Fruit fly (Drosophila melanogaster) whole organism, embryonic: Measurements from ENCODE around the gene bab2.

ENCODE experiments used
- Abd-B ChIP-seq: fragments of 200-800 bp; sonication (Bioruptor generic); optimal IDR thresholded peaks from 2 replicates; lab custom pipeline; 2018; ENCODE audit warnings: missing biosample characterization, mild to moderate bottlenecking, missing genetic modification characterization, moderate library complexity
- Bdp1 ChIP-seq: fragments of 200-800 bp; sonication (Bioruptor generic); optimal IDR thresholded peaks from 3 replicates; lab custom pipeline; 2016; ENCODE audit warnings: missing biosample characterization, missing genetic modification characterization
- Bteb2 ChIP-seq: fragments of 200-800 bp; sonication (Bioruptor generic); optimal IDR thresholded peaks from 2 replicates; lab custom pipeline; 2016; ENCODE audit warnings: missing biosample characterization, missing genetic modification characterization
- CG10267 ChIP-seq: fragments of 200-800 bp; sonication (Bioruptor generic); optimal IDR thresholded peaks from 2 replicates; lab custom pipeline; 2018; ENCODE audit warnings: missing biosample characterization, mild to moderate bottlenecking, missing genetic modification characterization, moderate library complexity
- CG11723 ChIP-seq: fragments of 200-800 bp; sonication (Bioruptor generic); optimal IDR thresholded peaks from 2 replicates; lab custom pipeline; 2017; ENCODE audit warnings: missing biosample characterization, mild to moderate bottlenecking, missing genetic modification characterization
- CG12391 ChIP-seq: fragments of 200-800 bp; sonication (Bioruptor generic); optimal IDR thresholded peaks from 3 replicates; lab custom pipeline; 2018; ENCODE audit warnings: missing biosample characterization, mild to moderate bottlenecking, missing genetic modification characterization, moderate library complexity
- CG13775 ChIP-seq: fragments of 200-800 bp; sonication (Bioruptor generic); optimal IDR thresholded peaks from 3 replicates; lab custom pipeline; 2017; ENCODE audit warnings: missing biosample characterization, mild to moderate bottlenecking, missing genetic modification characterization
- CG14014 ChIP-seq: fragments of 200-800 bp; sonication (Bioruptor generic); IDR thresholded peaks from 2 replicates; pipeline ENCODE4 v1.3.6; 2022; ENCODE audit warnings: missing biosample characterization, missing genetic modification characterization
- CG15514 ChIP-seq: fragments of 200-800 bp; sonication (Bioruptor generic); optimal IDR thresholded peaks from 3 replicates; lab custom pipeline; 2017; ENCODE audit warnings: missing biosample characterization, missing genetic modification characterization, mild to moderate bottlenecking, moderate library complexity, missing genetic modification reagents
- CG17385 ChIP-seq: fragments of 200-800 bp; sonication (Bioruptor generic); optimal IDR thresholded peaks from 3 replicates; lab custom pipeline; 2018; ENCODE audit warnings: missing biosample characterization, mild to moderate bottlenecking, missing genetic modification characterization
- CG18262 ChIP-seq: fragments of 200-800 bp; optimal IDR thresholded peaks from 3 replicates; lab custom pipeline; 2019; ENCODE audit warnings: missing biosample characterization, mild to moderate bottlenecking, missing genetic modification characterization, moderate library complexity
- CG18476 ChIP-seq: fragments of 200-800 bp; sonication (Bioruptor generic); optimal IDR thresholded peaks from 2 replicates; lab custom pipeline; 2016; ENCODE audit warnings: missing biosample characterization, mild to moderate bottlenecking, missing genetic modification characterization
- CG2129 ChIP-seq: fragments of 200-800 bp; sonication (Bioruptor generic); IDR thresholded peaks from 2 replicates; pipeline ENCODE4 v1.3.6; 2022; ENCODE audit warnings: missing biosample characterization, missing genetic modification characterization; ENCODE audit not compliant: partially characterized antibody
- CG3995 ChIP-seq: fragments of 200-800 bp; sonication (Bioruptor generic); optimal IDR thresholded peaks from 3 replicates; lab custom pipeline; 2016; ENCODE audit warnings: missing biosample characterization, missing genetic modification characterization
- CG4730 ChIP-seq: fragments of 200-800 bp; sonication (Bioruptor generic); IDR thresholded peaks from 2 replicates; pipeline ENCODE4 v1.3.6; 2022; ENCODE audit warnings: missing biosample characterization, missing genetic modification characterization
- CG7271 ChIP-seq: fragments of 200-800 bp; sonication (Bioruptor generic); optimal IDR thresholded peaks from 2 replicates; lab custom pipeline; 2018; ENCODE audit warnings: missing biosample characterization, mild to moderate bottlenecking, missing genetic modification characterization, moderate library complexity
- Dbx ChIP-seq: fragments of 200-800 bp; sonication (Bioruptor generic); IDR thresholded peaks from 3 replicates; pipeline ENCODE4 v1.3.6; 2022; ENCODE audit warnings: missing biosample characterization, missing genetic modification characterization
- GATAe ChIP-seq: fragments of 200-800 bp; sonication (Bioruptor generic); conservative IDR thresholded peaks from 2 replicates; pipeline ENCODE4 v1.3.6; 2022; ENCODE audit warnings: missing biosample characterization, missing genetic modification characterization
- HLH3B ChIP-seq: fragments of 200-800 bp; sonication (Bioruptor generic); IDR thresholded peaks from 2 replicates; pipeline ENCODE4 v1.3.6; 2022; ENCODE audit warnings: missing biosample characterization, missing genetic modification characterization
- Mrtf ChIP-seq: fragments of 200-800 bp; sonication (Bioruptor generic); IDR thresholded peaks from 3 replicates; pipeline ENCODE4 v1.3.6; 2022; ENCODE audit warnings: missing biosample characterization, missing genetic modification characterization
- NC2α ChIP-seq: fragments of 200-800 bp; sonication (Bioruptor generic); optimal IDR thresholded peaks from 2 replicates; lab custom pipeline; 2016; ENCODE audit warnings: missing biosample characterization, missing genetic modification characterization
- NFAT ChIP-seq: fragments of 200-800 bp; sonication (Bioruptor generic); IDR thresholded peaks from 2 replicates; pipeline ENCODE4 v1.3.6; 2022; ENCODE audit warnings: missing biosample characterization, missing genetic modification characterization
- Six4 ChIP-seq: fragments of 200-800 bp; sonication (Bioruptor generic); optimal IDR thresholded peaks from 2 replicates; lab custom pipeline; 2016; ENCODE audit warnings: missing biosample characterization, missing genetic modification characterization
- Sox102F ChIP-seq: fragments of 200-800 bp; sonication (Bioruptor generic); optimal IDR thresholded peaks from 2 replicates; lab custom pipeline; 2018; ENCODE audit warnings: missing biosample characterization, mild to moderate bottlenecking, missing genetic modification characterization, moderate library complexity
- Taf1 ChIP-seq: fragments of 200-800 bp; sonication (Bioruptor generic); IDR thresholded peaks from 2 replicates; pipeline ENCODE4 v1.3.6; 2022; ENCODE audit warnings: missing biosample characterization, missing genetic modification characterization
- Tbp ChIP-seq: fragments of >200 bp; optimal IDR thresholded peaks from 2 replicates; lab custom pipeline; 2018; ENCODE audit warnings: missing biosample characterization, missing genetic modification characterization
- Vsx1 ChIP-seq: fragments of 200-800 bp; sonication (Bioruptor generic); optimal IDR thresholded peaks from 2 replicates; lab custom pipeline; 2017; ENCODE audit warnings: missing biosample characterization, mild to moderate bottlenecking, missing genetic modification characterization, missing genetic modification reagents
- bbx ChIP-seq: fragments of 200-800 bp; sonication (Bioruptor generic); IDR thresholded peaks from 2 replicates; pipeline ENCODE4 v1.3.6; 2022; ENCODE audit warnings: missing biosample characterization, missing genetic modification characterization; ENCODE audit not compliant: partially characterized antibody
- bsh ChIP-seq, 2 experiments: fragments of 200-800 bp; sonication (Bioruptor generic); optimal IDR thresholded peaks; 2 replicates each; lab custom pipeline; 2017 to 2018; ENCODE audit warnings: mild to moderate bottlenecking in 2 of 2, missing biosample characterization in 2 of 2, missing genetic modification characterization in 2 of 2, moderate library complexity in 1 of 2
- cas ChIP-seq: fragments of 200-800 bp; sonication (Bioruptor generic); IDR thresholded peaks from 2 replicates; pipeline ENCODE4 v1.3.6; 2022; ENCODE audit warnings: missing biosample characterization, missing genetic modification characterization
- chm ChIP-seq: fragments of 200-800 bp; sonication (Bioruptor generic); IDR thresholded peaks from 2 replicates; pipeline ENCODE4 v1.3.6; 2022; ENCODE audit warnings: missing biosample characterization, missing genetic modification characterization
- emc ChIP-seq: fragments of 200-800 bp; sonication (Bioruptor generic); optimal IDR thresholded peaks from 2 replicates; lab custom pipeline; 2016; ENCODE audit warnings: missing biosample characterization, missing genetic modification characterization
- en ChIP-seq: fragments of 200-800 bp; sonication (Bioruptor generic); optimal IDR thresholded peaks from 2 replicates; lab custom pipeline; 2016; ENCODE audit warnings: missing biosample characterization, missing genetic modification characterization
- gcm ChIP-seq: fragments of 200-800 bp; sonication (Bioruptor generic); optimal IDR thresholded peaks from 2 replicates; lab custom pipeline; 2019; ENCODE audit warnings: missing biosample characterization, mild to moderate bottlenecking, missing genetic modification characterization, moderate library complexity
- gt ChIP-seq: fragments of 200-800 bp; sonication (Bioruptor generic); IDR thresholded peaks from 2 replicates; pipeline ENCODE4 v1.3.6; 2022; ENCODE audit warnings: missing biosample characterization, missing genetic modification characterization
- her ChIP-seq: fragments of 200-800 bp; sonication (Bioruptor generic); optimal IDR thresholded peaks from 2 replicates; lab custom pipeline; 2016; ENCODE audit warnings: missing biosample characterization, missing genetic modification characterization
- kni ChIP-seq: fragments of 200-800 bp; sonication (Bioruptor generic); optimal IDR thresholded peaks from 3 replicates; lab custom pipeline; 2017; ENCODE audit warnings: mild to moderate bottlenecking, missing biosample characterization, missing genetic modification reagents, missing genetic modification characterization
- lilli ChIP-seq: fragments of 200-800 bp; sonication (Bioruptor generic); optimal IDR thresholded peaks from 3 replicates; lab custom pipeline; 2016; ENCODE audit warnings: missing biosample characterization, missing genetic modification characterization
- mld ChIP-seq: fragments of 200-800 bp; sonication (Bioruptor generic); IDR thresholded peaks from 3 replicates; pipeline ENCODE4 v1.3.6; 2022; ENCODE audit warnings: missing biosample characterization, missing genetic modification characterization; ENCODE audit not compliant: partially characterized antibody
- oc ChIP-seq: fragments of 200-800 bp; sonication (Bioruptor generic); optimal IDR thresholded peaks from 2 replicates; lab custom pipeline; 2018; ENCODE audit warnings: missing biosample characterization, mild to moderate bottlenecking, missing genetic modification characterization, moderate library complexity
- pan ChIP-seq, 4 experiments: fragments of >200 bp in 3 of 4; fragments of 200-800 bp in 1 of 4; sonication (Bioruptor generic) in 1 of 4; optimal IDR thresholded peaks in 3 of 4; IDR thresholded peaks in 1 of 4; 2 replicates each; pipeline versions ENCODE4 v1.3.6 to Lab custom; 2017 to 2022; ENCODE audit warnings: missing biosample characterization in 2 of 4, missing genetic modification characterization in 2 of 4, mixed read lengths in 1 of 4
- pros ChIP-seq: fragments of 200-800 bp; sonication (Bioruptor generic); optimal IDR thresholded peaks from 3 replicates; lab custom pipeline; 2019; ENCODE audit warnings: missing biosample characterization, mild to moderate bottlenecking, missing genetic modification characterization, moderate library complexity
- salm ChIP-seq: fragments of 200-800 bp; sonication (Bioruptor generic); optimal IDR thresholded peaks from 2 replicates; lab custom pipeline; 2018; ENCODE audit warnings: missing biosample characterization, mild to moderate bottlenecking, missing genetic modification characterization
- sisA ChIP-seq: fragments of 200-800 bp; sonication (Bioruptor generic); IDR thresholded peaks from 2 replicates; pipeline ENCODE4 v1.3.6; 2022; ENCODE audit warnings: missing biosample characterization, missing genetic modification characterization
- slbo ChIP-seq: fragments of 200-800 bp; sonication (Bioruptor generic); IDR thresholded peaks from 2 replicates; pipeline ENCODE4 v1.3.6; 2022; ENCODE audit warnings: missing biosample characterization, missing genetic modification characterization
- vnd ChIP-seq: fragments of 200-800 bp; sonication (Bioruptor generic); IDR thresholded peaks from 3 replicates; pipeline ENCODE4 v1.3.6; 2022; ENCODE audit warnings: missing biosample characterization, missing genetic modification characterization; ENCODE audit not compliant: partially characterized antibody
- wor ChIP-seq: fragments of 200-800 bp; sonication (Bioruptor generic); IDR thresholded peaks from 2 replicates; pipeline ENCODE4 v1.3.6; 2022; ENCODE audit warnings: missing biosample characterization, missing genetic modification characterization

Gene bab2

dm6 chr3L:1204674-1205547 lies 27.8 kb upstream of the bab2 start, which contains the start of gene CG9119 (continued):
- TF ChIP-seq bbx (GFP tag; lab: Robert Waterston, UW) (no peak), CG7271 (no peak), Abd-B (peak; percentile 54), CG15514 (GFP tag; lab: Kevin White, UChicago) (peak; percentile 28), chm (peak; percentile 13; the same call in 1 of the 2 replicates), wor (GFP tag; lab: Robert Waterston, UW) (peak; percentile 44; the same call in 1 of the 2 replicates), CG10267 (tag; lab: Kevin White, UChicago) (peak; percentile 25), CG11723 (GFP tag; lab: Kevin White, UChicago) (peak; percentile 37), oc (tag; lab: Kevin White, UChicago) (peak; percentile 40), Six4 (GFP tag; lab: Kevin White, UChicago) (peak; percentile 54), CG4730 (GFP tag; lab: Robert Waterston, UW) (0 out of 2 replicates have a peak, but pooled peaks have one; percentile 36), en (GFP tag; lab: Kevin White, UChicago) (no peak), CG3995 (GFP tag; lab: Kevin White, UChicago) (peak; percentile 40), vnd (GFP tag; lab: Robert Waterston, UW) (no peak), Taf1 (peak; percentile 32; the same call in 1 of the 2 replicates), mld (GFP tag; lab: Robert Waterston, UW) (no peak), gt (GFP tag; lab: Robert Waterston, UW) (no peak), NC2α (GFP tag; lab: Kevin White, UChicago) (peak; percentile 21), CG18476 (GFP tag; lab: Kevin White, UChicago) (peak; percentile 32), CG18262 (tag; lab: Kevin White, UChicago) (peak; percentile 74), NFAT (GFP tag; lab: Robert Waterston, UW) (no peak), cas (GFP tag; lab: Robert Waterston, UW) (0 out of 2 replicates have a peak, but pooled peaks have one; percentile 12), sisA (no peak; the same call in 1 of the 2 replicates), Bdp1 (GFP tag; lab: Kevin White, UChicago) (peak; percentile 15), kni (GFP tag; lab: Kevin White, UChicago) (peak; percentile 49), CG13775 (GFP tag; lab: Kevin White, UChicago) (peak; percentile 68), Tbp (GFP tag; lab: Kevin White, UChicago) (no peak), lilli (GFP tag; lab: Kevin White, UChicago) (peak; percentile 72), HLH3B (GFP tag; lab: Robert Waterston, UW) (peak; percentile 39; the same call in 1 of the 2 replicates), CG17385 (GFP tag; lab: Kevin White, UChicago) (peak; percentile 60), Vsx1 (GFP tag; lab: Kevin White, UChicago) (peak; percentile 81), Mrtf (GFP tag; lab: Robert Waterston, UW) (no peak), CG14014 (GFP tag; lab: Robert Waterston, UW) (peak; percentile 55; the same call in 1 of the 2 replicates), pan (optimal IDR thresholded peaks at IDR 0.05; lab: Kevin White, UChicago) (no peak), pan (GFP tag; optimal IDR thresholded peaks at IDR 0.05 in 1 of 2, IDR thresholded peaks at IDR 0.05 in 1 of 2) (peak in 1 of 2 experiments; percentile 45), slbo (GFP tag; lab: Robert Waterston, UW) (peak; percentile 72), GATAe (peak; percentile 41), emc (GFP tag; lab: Kevin White, UChicago) (peak; percentile 42), Bteb2 (no peak), gcm (GFP tag; lab: Kevin White, UChicago) (peak; percentile 41), CG12391 (tag; lab: Kevin White, UChicago) (peak; percentile 64), bsh (GFP tag; optimal IDR thresholded peaks at IDR 0.05; lab: Kevin White, UChicago) (peak in 1 of 2 experiments; percentile 57), pros (no peak), salm (tag; lab: Kevin White, UChicago) (no peak), Dbx (peak; percentile 55; the same call in 1 of the 3 replicates), Sox102F (GFP tag; lab: Kevin White, UChicago) (peak; percentile 37), her (GFP tag; lab: Kevin White, UChicago) (peak; percentile 65), CG2129 (GFP tag; lab: Robert Waterston, UW) (no peak)
